Worm (Caenorhabditis elegans) whole organism, late embryonic: ENCODE data around the gene T19D12.1.

ENCODE experiments used
- ceh-22 ChIP-seq: sonication (generic microtip); optimal IDR thresholded peaks from 2 replicates; lab custom pipeline; 2017; ENCODE audit warnings: missing biosample characterization, missing genetic modification characterization
- pag-3 ChIP-seq: sonication (generic microtip); optimal IDR thresholded peaks from 2 replicates; lab custom pipeline; 2016; ENCODE audit warnings: missing compliant biosample characterization, missing genetic modification characterization, borderline replicate concordance

DNA sequence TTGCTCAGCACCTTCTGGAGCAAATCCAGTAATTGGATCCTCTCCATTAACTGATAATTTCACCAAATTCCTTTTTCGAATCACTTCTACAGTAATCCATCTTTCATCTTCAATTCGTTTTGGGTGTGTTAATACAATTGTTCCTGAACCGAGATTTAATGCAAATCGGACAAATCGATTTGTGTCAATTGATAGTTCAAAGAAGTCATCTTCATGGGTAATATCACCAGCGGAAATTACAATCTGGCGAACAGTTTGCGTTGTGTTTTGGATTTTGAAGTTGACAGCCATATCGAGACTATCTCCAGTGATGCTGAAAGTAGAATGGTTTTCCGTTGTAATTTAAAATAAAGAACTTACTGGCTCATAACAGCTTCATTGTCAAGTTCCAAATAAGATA, 28.8 kb upstream of the T19D12.1 start:
- no peak for TF ChIP-seq pag-3 (tag; lab: Kevin White, UChicago)
- no peak for TF ChIP-seq ceh-22
